Worm (Caenorhabditis elegans) whole organism, late embryonic: ENCODE measurements around the gene T07D4.5.

ENCODE experiments used
- C08G9.2 ChIP-seq: sonication (generic microtip); optimal IDR thresholded peaks from 2 replicates; lab custom pipeline; 2016; ENCODE audit warnings: mild to moderate bottlenecking, missing genetic modification characterization, moderate library complexity, missing compliant biosample characterization
- ama-1 ChIP-seq: fragments of 150-350 bp; optimal IDR thresholded peaks from 2 replicates; lab custom pipeline; 2014
- ceh-14 ChIP-seq: sonication (generic microtip); optimal IDR thresholded peaks from 2 replicates; lab custom pipeline; 2016; ENCODE audit warnings: missing genotype, missing genetic modification characterization, missing compliant biosample characterization
- ceh-18 ChIP-seq: sonication (generic microtip); optimal IDR thresholded peaks from 2 replicates; lab custom pipeline; 2016; ENCODE audit warnings: missing genetic modification characterization, missing compliant biosample characterization
- ceh-19 ChIP-seq: fragments of 200-800 bp; sonication (Bioruptor generic); optimal IDR thresholded peaks from 2 replicates; lab custom pipeline; 2018; ENCODE audit warnings: mild to moderate bottlenecking, missing genetic modification characterization, missing compliant biosample characterization
- ceh-2 ChIP-seq: sonication (generic microtip); optimal IDR thresholded peaks from 2 replicates; lab custom pipeline; 2016; ENCODE audit warnings: missing genotype, missing genetic modification characterization, missing compliant biosample characterization
- ceh-22 ChIP-seq: sonication (generic microtip); optimal IDR thresholded peaks from 2 replicates; lab custom pipeline; 2017; ENCODE audit warnings: missing biosample characterization, missing genetic modification characterization
- ceh-24 ChIP-seq: sonication (generic microtip); optimal IDR thresholded peaks from 2 replicates; lab custom pipeline; 2016; ENCODE audit warnings: mild to moderate bottlenecking, missing genetic modification characterization, missing compliant biosample characterization
- ceh-48 ChIP-seq: sonication (generic microtip); optimal IDR thresholded peaks from 2 replicates; lab custom pipeline; 2016; ENCODE audit warnings: missing genetic modification characterization, inconsistent platforms, missing compliant biosample characterization
- ceh-9 ChIP-seq: sonication (generic microtip); optimal IDR thresholded peaks from 2 replicates; lab custom pipeline; 2016; ENCODE audit warnings: mild to moderate bottlenecking, missing genetic modification characterization, inconsistent platforms, missing compliant biosample characterization
- che-1 ChIP-seq: sonication (generic microtip); optimal IDR thresholded peaks from 2 replicates; lab custom pipeline; 2016; ENCODE audit warnings: mild to moderate bottlenecking, missing genetic modification characterization, missing compliant biosample characterization
- dmd-4 ChIP-seq: sonication (generic microtip); optimal IDR thresholded peaks from 2 replicates; lab custom pipeline; 2016; ENCODE audit warnings: borderline replicate concordance, missing genetic modification characterization, missing compliant biosample characterization
- dve-1 ChIP-seq: sonication (generic microtip); optimal IDR thresholded peaks from 2 replicates; lab custom pipeline; 2017; ENCODE audit warnings: antibody characterized with exemption, mild to moderate bottlenecking, missing genetic modification characterization, missing compliant biosample characterization
- elt-4 ChIP-seq: sonication (generic microtip); optimal IDR thresholded peaks from 2 replicates; lab custom pipeline; 2016; ENCODE audit warnings: missing genetic modification characterization, missing compliant biosample characterization
- eyg-1 ChIP-seq: sonication (generic microtip); optimal IDR thresholded peaks from 2 replicates; lab custom pipeline; 2016; ENCODE audit warnings: missing genotype, missing genetic modification characterization, missing compliant biosample characterization
- fax-1 ChIP-seq: sonication (generic microtip); optimal IDR thresholded peaks from 2 replicates; lab custom pipeline; 2016; ENCODE audit warnings: missing genotype, missing genetic modification characterization, missing compliant biosample characterization
- fkh-10 ChIP-seq: fragments of 150-350 bp; optimal IDR thresholded peaks from 2 replicates; lab custom pipeline; 2014; ENCODE audit warnings: missing biosample characterization, missing genetic modification reagents, missing genetic modification characterization
- fkh-6 ChIP-seq: sonication (generic microtip); optimal IDR thresholded peaks from 2 replicates; lab custom pipeline; 2016; ENCODE audit warnings: missing genetic modification characterization, missing compliant biosample characterization
- hlh-13 ChIP-seq: fragments of 200-800 bp; sonication (Bioruptor generic); optimal IDR thresholded peaks from 2 replicates; lab custom pipeline; 2018; ENCODE audit warnings: mild to moderate bottlenecking, missing genetic modification characterization, missing compliant biosample characterization
- hlh-15 ChIP-seq: sonication (generic microtip); optimal IDR thresholded peaks from 2 replicates; lab custom pipeline; 2016; ENCODE audit warnings: missing genetic modification characterization, missing compliant biosample characterization
- hlh-6 ChIP-seq: sonication (generic microtip); optimal IDR thresholded peaks from 2 replicates; lab custom pipeline; 2016; ENCODE audit warnings: missing genotype, missing genetic modification characterization, missing compliant biosample characterization
- lim-6 ChIP-seq: sonication (generic microtip); optimal IDR thresholded peaks from 2 replicates; lab custom pipeline; 2016; ENCODE audit warnings: missing genetic modification characterization, missing compliant biosample characterization
- madf-2 ChIP-seq: sonication (generic microtip); optimal IDR thresholded peaks from 2 replicates; lab custom pipeline; 2017; ENCODE audit warnings: missing genetic modification characterization, missing compliant biosample characterization
- nhr-11 ChIP-seq: fragments of 150-350 bp; optimal IDR thresholded peaks from 2 replicates; lab custom pipeline; 2014; ENCODE audit warnings: missing biosample characterization, missing genetic modification characterization
- pha-4 ChIP-seq: fragments of 150-350 bp; optimal IDR thresholded peaks from 2 replicates; lab custom pipeline; 2018; ENCODE audit warnings: missing biosample characterization, missing genetic modification reagents, missing genetic modification characterization
- ref-2 ChIP-seq: sonication (generic microtip); optimal IDR thresholded peaks from 2 replicates; lab custom pipeline; 2016; ENCODE audit warnings: missing genetic modification characterization, missing compliant biosample characterization
- rnt-1 ChIP-seq: sonication (generic microtip); optimal IDR thresholded peaks from 2 replicates; lab custom pipeline; 2016; ENCODE audit warnings: missing genetic modification characterization, missing compliant biosample characterization
- sdc-2 ChIP-seq: sonication (generic microtip); optimal IDR thresholded peaks from 2 replicates; lab custom pipeline; 2016; ENCODE audit warnings: missing genotype, missing genetic modification characterization, missing compliant biosample characterization
- sox-2 ChIP-seq: fragments of 200-800 bp; sonication (Bioruptor generic); IDR thresholded peaks from 2 replicates; pipeline ENCODE4 v1.3.6; 2022; ENCODE audit warnings: missing genetic modification reagents, missing genetic modification characterization, missing compliant biosample characterization
- tbx-2 ChIP-seq: sonication (generic microtip); optimal IDR thresholded peaks from 2 replicates; lab custom pipeline; 2016; ENCODE audit warnings: missing genetic modification characterization, missing compliant biosample characterization
- tbx-7 ChIP-seq: sonication (generic microtip); optimal IDR thresholded peaks from 2 replicates; lab custom pipeline; 2016; ENCODE audit warnings: missing genotype, missing genetic modification characterization, missing compliant biosample characterization
- unc-42 ChIP-seq: sonication (generic microtip); optimal IDR thresholded peaks from 2 replicates; lab custom pipeline; 2016; ENCODE audit warnings: missing genotype, missing genetic modification characterization, missing compliant biosample characterization
- unc-55 ChIP-seq: sonication (generic microtip); optimal IDR thresholded peaks from 2 replicates; lab custom pipeline; 2017; ENCODE audit warnings: missing biosample characterization, missing genetic modification reagents, missing genetic modification characterization
- unc-86 ChIP-seq: sonication (generic microtip); optimal IDR thresholded peaks from 2 replicates; lab custom pipeline; 2016; ENCODE audit warnings: missing genetic modification characterization, missing compliant biosample characterization
- ztf-16 ChIP-seq: sonication (generic microtip); optimal IDR thresholded peaks from 2 replicates; lab custom pipeline; 2017; ENCODE audit warnings: missing genetic modification characterization, missing compliant biosample characterization

Gene T07D4.5

ce11 chrII:8884262-8884949, at the start of gene T07D4.5, which contains the start of gene ddx-19:
Gene T07D4.5, minus strand, starts transcription at chrII:8884332.
Gene ddx-19, plus strand, starts transcription at chrII:8884899.
- TF ChIP-seq eyg-1 (tag; lab: Kevin White, UChicago), result no peak
- no peak for TF ChIP-seq ama-1 (lab: Kevin White, UChicago)
- no peak for TF ChIP-seq fkh-6
- no peak for TF ChIP-seq fax-1
- no peak for TF ChIP-seq ceh-14 (tag; lab: Kevin White, UChicago)
- no peak for TF ChIP-seq pha-4
- TF ChIP-seq tbx-7, result no peak
- TF ChIP-seq dve-1 (tag; lab: Kevin White, UChicago), result no peak
- no peak for TF ChIP-seq sox-2
- no peak for TF ChIP-seq ceh-24
- TF ChIP-seq ceh-19 (GFP tag; lab: Kevin White, UChicago), result no peak
- TF ChIP-seq elt-4 (tag; lab: Kevin White, UChicago), result no peak
- no peak for TF ChIP-seq hlh-13 (GFP tag; lab: Kevin White, UChicago)
- TF ChIP-seq ceh-18, result no peak
- TF ChIP-seq ceh-9 (tag; lab: Kevin White, UChicago), result no peak
- TF ChIP-seq ztf-16 (tag; lab: Kevin White, UChicago), result no peak
- TF ChIP-seq fkh-10, result no peak
- no peak for TF ChIP-seq unc-55 (GFP tag; lab: Kevin White, UChicago)
- no peak for TF ChIP-seq unc-86 (tag; lab: Kevin White, UChicago)

ce11 chrII:8932392-8932791, 48.3 kb upstream of the T07D4.5 start:
- no peak for TF ChIP-seq ceh-2 (tag; lab: Kevin White, UChicago)

- TF ChIP-seq sdc-2 (tag; lab: Kevin White, UChicago), result peak; percentile 9
- TF ChIP-seq che-1 (tag; lab: Kevin White, UChicago), result no peak
- peak; percentile 11 for TF ChIP-seq ceh-18
- peak; percentile 29 for TF ChIP-seq unc-42 (tag; lab: Kevin White, UChicago)
- TF ChIP-seq hlh-15 (tag; lab: Kevin White, UChicago), result no peak
Observed at ce11 chrII:8931405-8932149, 47.4 kb upstream of the T07D4.5 start.

- no peak for TF ChIP-seq tbx-2 (tag; lab: Kevin White, UChicago)
- no peak for TF ChIP-seq unc-42 (tag; lab: Kevin White, UChicago)
- TF ChIP-seq ceh-19 (GFP tag; lab: Kevin White, UChicago), result no peak
- no peak for TF ChIP-seq unc-55 (GFP tag; lab: Kevin White, UChicago)
- TF ChIP-seq dmd-4 (tag; lab: Kevin White, UChicago), result no peak
- no peak for TF ChIP-seq hlh-6 (tag; lab: Kevin White, UChicago)
- no peak for TF ChIP-seq ceh-48 (tag; lab: Kevin White, UChicago)
- no peak for TF ChIP-seq ref-2 (tag; lab: Kevin White, UChicago)
- TF ChIP-seq madf-2 (tag; lab: Kevin White, UChicago), result no peak
- TF ChIP-seq rnt-1, result no peak
- TF ChIP-seq sdc-2 (tag; lab: Kevin White, UChicago), result no peak
- no peak for TF ChIP-seq C08G9.2 (tag; lab: Kevin White, UChicago)
- no peak for TF ChIP-seq ceh-22 (tag; lab: Kevin White, UChicago)
- TF ChIP-seq fkh-6, result no peak
- no peak for TF ChIP-seq nhr-11
- no peak for TF ChIP-seq lim-6
Observed at ce11 chrII:8930763-8931162, 46.6 kb upstream of the T07D4.5 start, which contains the start of gene enol-1. Gene enol-1, plus strand, starts transcription at chrII:8930997.
